Worm (Caenorhabditis elegans) whole organism, young adult: Measurements from ENCODE around the gene Y57G11C.33.

Source experiments
- F49E8.2 ChIP-seq: sonication (generic microtip); optimal IDR thresholded peaks from 3 replicates; lab custom pipeline; 2017; ENCODE audit warnings: missing genetic modification characterization, mild to moderate bottlenecking, missing compliant biosample characterization, antibody characterized with exemption, moderate library complexity; ENCODE audit not compliant: insufficient read depth
- F52B5.7 ChIP-seq: sonication (generic microtip); optimal IDR thresholded peaks from 2 replicates; lab custom pipeline; 2016; ENCODE audit warnings: mild to moderate bottlenecking, missing genetic modification characterization, missing compliant biosample characterization
- F57A8.1 ChIP-seq: fragments of 200-800 bp; sonication (Bioruptor generic); optimal IDR thresholded peaks from 2 replicates; lab custom pipeline; 2018; ENCODE audit warnings: mild to moderate bottlenecking, missing genetic modification characterization, moderate library complexity, missing compliant biosample characterization
- K11D2.4 ChIP-seq: fragments of 200-800 bp; sonication (Bioruptor generic); IDR thresholded peaks from 2 replicates; pipeline ENCODE4 v1.3.6; 2022; ENCODE audit warnings: missing genetic modification reagents, missing genetic modification characterization, missing compliant biosample characterization
- T07F8.4 ChIP-seq: sonication (generic microtip); optimal IDR thresholded peaks from 2 replicates; lab custom pipeline; 2016; ENCODE audit warnings: mild to moderate bottlenecking, missing genetic modification characterization, moderate library complexity, missing compliant biosample characterization
- Y53F4B.3 ChIP-seq: fragments of 200-800 bp; sonication (Bioruptor generic); IDR thresholded peaks from 2 replicates; pipeline ENCODE4 v1.3.6; 2022; ENCODE audit warnings: missing genetic modification reagents, missing genetic modification characterization, missing compliant biosample characterization
- Y56A3A.18 ChIP-seq: fragments of 200-800 bp; sonication (Bioruptor generic); IDR thresholded peaks from 2 replicates; pipeline ENCODE4 v1.3.6; 2022; ENCODE audit warnings: missing genetic modification reagents, missing genetic modification characterization, missing compliant biosample characterization
- Y67H2A.10 ChIP-seq: fragments of 200-800 bp; sonication (Bioruptor generic); conservative IDR thresholded peaks from 2 replicates; pipeline ENCODE4 v1.3.6; 2022; ENCODE audit warnings: missing genetic modification reagents, missing genetic modification characterization, missing compliant biosample characterization
- ama-1 ChIP-seq, 3 experiments: fragments of 150-350 bp in 1 of 3; sonication (generic microtip) in 2 of 3; optimal IDR thresholded peaks; 2 replicates each; lab custom pipeline; 2014 to 2018; ENCODE audit warnings: missing biosample characterization in 2 of 3, missing genetic modification characterization in 2 of 3, missing genetic modification reagents in 2 of 3
- aptf-2 ChIP-seq: fragments of 200-800 bp; sonication (Bioruptor generic); conservative IDR thresholded peaks from 2 replicates; pipeline ENCODE4 v1.3.6; 2022; ENCODE audit warnings: missing genetic modification reagents, missing genetic modification characterization, missing compliant biosample characterization
- athp-1 ChIP-seq: sonication (generic microtip); optimal IDR thresholded peaks from 2 replicates; lab custom pipeline; 2017; ENCODE audit warnings: mild to moderate bottlenecking, missing genetic modification characterization, missing compliant biosample characterization
- attf-3 ChIP-seq: fragments of 200-800 bp; sonication (Bioruptor generic); conservative IDR thresholded peaks from 2 replicates; pipeline ENCODE4 v1.3.6; 2022; ENCODE audit warnings: missing genetic modification reagents, missing genetic modification characterization, missing compliant biosample characterization
- attf-6 ChIP-seq: fragments of 200-800 bp; sonication (Bioruptor generic); IDR thresholded peaks from 2 replicates; pipeline ENCODE4 v1.3.6; 2022; ENCODE audit warnings: missing genetic modification reagents, missing genetic modification characterization, missing compliant biosample characterization
- bed-1 ChIP-seq: fragments of 200-800 bp; sonication (Bioruptor generic); IDR thresholded peaks from 2 replicates; pipeline ENCODE4 v1.3.6; 2022; ENCODE audit warnings: missing genetic modification reagents, missing genetic modification characterization, missing compliant biosample characterization
- cebp-2 ChIP-seq: fragments of 200-800 bp; sonication (Bioruptor generic); IDR thresholded peaks from 2 replicates; pipeline ENCODE4 v1.3.6; 2022; ENCODE audit warnings: missing genetic modification characterization, missing compliant biosample characterization
- ceh-79 ChIP-seq: sonication (generic microtip); optimal IDR thresholded peaks from 2 replicates; lab custom pipeline; 2017; ENCODE audit warnings: mild to moderate bottlenecking, missing genetic modification characterization, missing compliant biosample characterization
- die-1 ChIP-seq: sonication (generic microtip); optimal IDR thresholded peaks from 2 replicates; lab custom pipeline; 2016; ENCODE audit warnings: missing genotype, mild to moderate bottlenecking, missing genetic modification characterization, missing compliant biosample characterization
- gei-17 ChIP-seq: fragments of 200-800 bp; sonication (Bioruptor generic); optimal IDR thresholded peaks from 2 replicates; lab custom pipeline; 2018; ENCODE audit warnings: mild to moderate bottlenecking, missing genetic modification characterization, missing compliant biosample characterization
- him-1 ChIP-seq: sonication (generic microtip); optimal IDR thresholded peaks from 2 replicates; lab custom pipeline; 2016; ENCODE audit warnings: missing genotype, missing genetic modification reagents, missing genetic modification characterization, missing compliant biosample characterization
- hlh-26 ChIP-seq: fragments of 200-800 bp; sonication (Bioruptor generic); conservative IDR thresholded peaks from 2 replicates; pipeline ENCODE4 v1.3.6; 2022; ENCODE audit warnings: missing genetic modification reagents, missing genetic modification characterization, missing compliant biosample characterization
- hrde-1 ChIP-seq: sonication (generic microtip); optimal IDR thresholded peaks from 2 replicates; lab custom pipeline; 2016; ENCODE audit warnings: missing genetic modification characterization, mild to moderate bottlenecking, missing compliant biosample characterization, moderate library complexity, missing genotype, missing genetic modification reagents, borderline replicate concordance
- lin-26 ChIP-seq: fragments of 200-800 bp; sonication (Bioruptor generic); IDR thresholded peaks from 2 replicates; pipeline ENCODE4 v1.3.6; 2022; ENCODE audit warnings: missing genetic modification reagents, missing genetic modification characterization, missing compliant biosample characterization
- lin-40 ChIP-seq: sonication (generic microtip); optimal IDR thresholded peaks from 2 replicates; lab custom pipeline; 2016; ENCODE audit warnings: missing genetic modification characterization, mild to moderate bottlenecking, missing compliant biosample characterization, missing genotype, missing genetic modification reagents
- lin-54 ChIP-seq: fragments of 200-800 bp; sonication (Bioruptor generic); optimal IDR thresholded peaks from 2 replicates; lab custom pipeline; 2018; ENCODE audit warnings: mild to moderate bottlenecking, missing genetic modification characterization, missing compliant biosample characterization
- lir-1 ChIP-seq: fragments of 200-800 bp; sonication (Bioruptor generic); conservative IDR thresholded peaks from 2 replicates; pipeline ENCODE4 v1.3.6; 2022; ENCODE audit warnings: missing genetic modification reagents, missing genetic modification characterization, missing compliant biosample characterization
- lsl-1 ChIP-seq: fragments of 200-800 bp; sonication (Bioruptor generic); optimal IDR thresholded peaks from 2 replicates; lab custom pipeline; 2018; ENCODE audit warnings: mild to moderate bottlenecking, missing genetic modification characterization, moderate library complexity, missing compliant biosample characterization
- madf-6 ChIP-seq: fragments of 200-800 bp; sonication (Bioruptor generic); IDR thresholded peaks from 2 replicates; pipeline ENCODE4 v1.3.6; 2022; ENCODE audit warnings: missing genetic modification reagents, missing genetic modification characterization, missing compliant biosample characterization
- mel-28 ChIP-seq: sonication (generic microtip); optimal IDR thresholded peaks from 2 replicates; lab custom pipeline; 2016; ENCODE audit warnings: borderline replicate concordance, mild to moderate bottlenecking, missing genetic modification characterization, missing compliant biosample characterization
- nfya-2 ChIP-seq: fragments of 200-800 bp; sonication (Bioruptor generic); IDR thresholded peaks from 2 replicates; pipeline ENCODE4 v1.3.6; 2022; ENCODE audit warnings: missing genetic modification reagents, missing genetic modification characterization, missing compliant biosample characterization
- nhr-120 ChIP-seq: fragments of 200-800 bp; sonication (Bioruptor generic); IDR thresholded peaks from 2 replicates; pipeline ENCODE4 v1.3.6; 2022; ENCODE audit warnings: missing genetic modification characterization, missing compliant biosample characterization
- rec-8 ChIP-seq, 2 experiments: sonication (generic microtip); optimal IDR thresholded peaks; 2 replicates each; lab custom pipeline; 2016; ENCODE audit warnings: mild to moderate bottlenecking in 2 of 2, missing genetic modification characterization in 2 of 2, missing genetic modification reagents in 2 of 2, missing genotype in 2 of 2, missing biosample characterization in 1 of 2, missing compliant biosample characterization in 1 of 2, moderate library complexity in 1 of 2
- sea-2 ChIP-seq: fragments of 200-800 bp; sonication (Bioruptor generic); IDR thresholded peaks from 2 replicates; pipeline ENCODE4 v1.3.6; 2022; ENCODE audit warnings: missing genetic modification characterization, missing compliant biosample characterization
- snpc-3.4 ChIP-seq: sonication (generic microtip); optimal IDR thresholded peaks from 2 replicates; lab custom pipeline; 2017; ENCODE audit warnings: missing genetic modification characterization, mild to moderate bottlenecking, missing compliant biosample characterization, antibody characterized with exemption, moderate library complexity, missing genotype, missing genetic modification reagents
- sptf-2 ChIP-seq: fragments of 200-800 bp; sonication (Bioruptor generic); optimal IDR thresholded peaks from 2 replicates; lab custom pipeline; 2018; ENCODE audit warnings: mild to moderate bottlenecking, missing genetic modification characterization, missing compliant biosample characterization
- tbp1 ChIP-seq: fragments of 200-800 bp; sonication (Bioruptor generic); optimal IDR thresholded peaks from 2 replicates; lab custom pipeline; 2018; ENCODE audit warnings: mild to moderate bottlenecking, missing genetic modification characterization, missing compliant biosample characterization
- unc-62 ChIP-seq: fragments of 150-350 bp; optimal IDR thresholded peaks from 2 replicates; lab custom pipeline; 2014; ENCODE audit warnings: missing biosample characterization, missing genetic modification reagents, missing genetic modification characterization
- xnd-1 ChIP-seq: sonication (generic microtip); optimal IDR thresholded peaks from 2 replicates; lab custom pipeline; 2016; ENCODE audit warnings: missing genotype, missing genetic modification reagents, missing genetic modification characterization, missing compliant biosample characterization
- ztf-22 ChIP-seq: fragments of 200-800 bp; sonication (Bioruptor generic); optimal IDR thresholded peaks from 2 replicates; lab custom pipeline; 2018; ENCODE audit warnings: mild to moderate bottlenecking, missing genetic modification characterization, moderate library complexity, missing compliant biosample characterization
- ztf-28 ChIP-seq: fragments of 200-800 bp; sonication (Bioruptor generic); IDR thresholded peaks from 2 replicates; pipeline ENCODE4 v1.3.6; 2022; ENCODE audit warnings: missing genetic modification reagents, missing genetic modification characterization, missing compliant biosample characterization
- ztf-3 ChIP-seq: fragments of 200-800 bp; sonication (Bioruptor generic); optimal IDR thresholded peaks from 2 replicates; lab custom pipeline; 2018; ENCODE audit warnings: mild to moderate bottlenecking, missing genetic modification characterization, missing compliant biosample characterization

Y57G11C.33 gene

ce11 chrIV:14658054-14658631 is 1.3 kb downstream of the Y57G11C.33 start, which contains the start of gene anoh-2 (continued):
- TF ChIP-seq rec-8 (tag; optimal IDR thresholded peaks at IDR 0.05; lab: Kevin White, UChicago) (no peak), mel-28 (tag; lab: Kevin White, UChicago) (no peak), F49E8.2 (tag; lab: Kevin White, UChicago) (no peak), ama-1 (optimal IDR thresholded peaks at IDR 0.05; lab: Kevin White, UChicago) (no peak), ama-1 (GFP tag; optimal IDR thresholded peaks at IDR 0.05; lab: Kevin White, UChicago) (no peak), F52B5.7 (tag; lab: Kevin White, UChicago) (no peak), lin-40 (tag; lab: Kevin White, UChicago) (no peak), Y53F4B.3 (no peak), snpc-3.4 (tag; lab: Kevin White, UChicago) (no peak), hrde-1 (tag; lab: Kevin White, UChicago) (peak; percentile 59), him-1 (no peak), hlh-26 (GFP tag; lab: Robert Waterston, UW) (no peak), ztf-3 (no peak), lir-1 (GFP tag; lab: Robert Waterston, UW) (no peak), ztf-22 (GFP tag; lab: Kevin White, UChicago) (no peak), Y67H2A.10 (GFP tag; lab: Robert Waterston, UW) (no peak), nhr-120 (no peak), tbp1 (GFP tag; lab: Kevin White, UChicago) (peak; percentile 49), ceh-79 (no peak), athp-1 (tag; lab: Kevin White, UChicago) (peak; percentile 40), K11D2.4 (no peak), aptf-2 (GFP tag; lab: Robert Waterston, UW) (no peak), Y56A3A.18 (GFP tag; lab: Robert Waterston, UW) (no peak), attf-6 (GFP tag; lab: Robert Waterston, UW) (peak; percentile 94), sptf-2 (no peak), T07F8.4 (tag; lab: Kevin White, UChicago) (no peak), xnd-1 (tag; lab: Kevin White, UChicago) (peak; percentile 2), ztf-28 (no peak), F57A8.1 (GFP tag; lab: Kevin White, UChicago) (no peak), lin-26 (GFP tag; lab: Robert Waterston, UW) (no peak), unc-62 (no peak), lin-54 (GFP tag; lab: Kevin White, UChicago) (no peak), gei-17 (GFP tag; lab: Kevin White, UChicago) (no peak), madf-6 (GFP tag; lab: Robert Waterston, UW) (peak; percentile 54), die-1 (tag; lab: Kevin White, UChicago) (peak; percentile 29), sea-2 (GFP tag; lab: Robert Waterston, UW) (no peak), attf-3 (GFP tag; lab: Robert Waterston, UW) (no peak), cebp-2 (GFP tag; lab: Robert Waterston, UW) (no peak), bed-1 (no peak), lsl-1 (GFP tag; lab: Kevin White, UChicago) (no peak), nfya-2 (GFP tag; lab: Robert Waterston, UW) (no peak)
